Worm (Caenorhabditis elegans) whole organism, L1 larva: ENCODE data around the gene B0222.15.

Experiments used
- blmp-1 ChIP-seq: fragments of 150-350 bp; optimal IDR thresholded peaks from 2 replicates; lab custom pipeline; 2014; ENCODE audit warnings: missing biosample characterization, missing genetic modification characterization
- efl-3 ChIP-seq: fragments of 200-800 bp; sonication (Bioruptor generic); optimal IDR thresholded peaks from 2 replicates; lab custom pipeline; 2018; ENCODE audit warnings: mild to moderate bottlenecking, missing genetic modification characterization, missing compliant biosample characterization
- nhr-90 ChIP-seq: sonication (generic microtip); optimal IDR thresholded peaks from 2 replicates; lab custom pipeline; 2016; ENCODE audit warnings: mild to moderate bottlenecking, missing genetic modification characterization, missing compliant biosample characterization; ENCODE audit not compliant: poor library complexity
- unc-86 ChIP-seq: sonication (generic microtip); optimal IDR thresholded peaks from 2 replicates; lab custom pipeline; 2016; ENCODE audit warnings: missing genetic modification characterization, missing compliant biosample characterization

The B0222.15 gene

DNA sequence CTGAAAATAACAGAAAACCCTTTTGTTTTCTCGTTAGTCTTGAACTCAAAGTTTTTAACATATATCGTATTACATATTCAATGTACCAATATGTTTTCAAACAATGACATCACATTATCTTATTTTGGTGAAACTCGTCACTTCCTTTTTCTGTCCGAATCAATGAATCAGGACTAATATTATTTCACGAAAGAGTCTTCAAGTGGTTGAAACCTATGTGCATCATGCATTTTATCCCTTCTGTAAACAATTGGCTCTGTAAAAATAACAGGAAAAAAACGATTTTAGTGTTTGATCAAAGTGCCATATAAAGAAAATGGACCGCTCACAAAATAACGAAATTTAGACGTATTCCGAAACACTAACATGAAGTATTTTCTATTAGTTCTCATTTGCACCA is 48.4 kb downstream of the B0222.15 start, which contains the start of gene F21C10.18:
Gene F21C10.18, plus strand, starts transcription at position 301 of the 400 bp plus-strand sequence.
- TF ChIP-seq blmp-1 (tag; lab: Kevin White, UChicago), result no peak
- TF ChIP-seq unc-86, result no peak
- TF ChIP-seq nhr-90 (tag; lab: Kevin White, UChicago), result no peak
- TF ChIP-seq efl-3 (GFP tag; lab: Kevin White, UChicago), result no peak
